Worm (Caenorhabditis elegans) whole organism, dauer: ENCODE results near the gene srb-6.

ENCODE experiments used
- unc-62 ChIP-seq: sonication (generic microtip); optimal IDR thresholded peaks from 2 replicates; lab custom pipeline; 2017; ENCODE audit warnings: missing biosample characterization, missing genetic modification reagents, missing genetic modification characterization

Gene srb-6

ce11 chrII:10242294-10242693 is 47.6 kb downstream of the srb-6 start, which contains the start of gene mrps-14:
Gene mrps-14, minus strand, starts transcription at chrII:10242490.
- TF ChIP-seq unc-62 (GFP tag; lab: Kevin White, UChicago) = no peak

- TF ChIP-seq unc-62 (GFP tag; lab: Kevin White, UChicago) = no peak
These were observed 50.9 kb downstream of the srb-6 start for ce11 chrII:10245612-10246011.
